Worm (Caenorhabditis elegans) whole organism, L3 larva: ENCODE measurements around the gene C28H8.8.

Experiments used
- ZK546.5 ChIP-seq: sonication (generic microtip); optimal IDR thresholded peaks from 2 replicates; lab custom pipeline; 2017; ENCODE audit warnings: missing biosample characterization, missing genetic modification characterization
- aly-2 ChIP-seq: fragments of 150-350 bp; optimal IDR thresholded peaks from 2 replicates; lab custom pipeline; 2014; ENCODE audit warnings: missing biosample characterization, missing genetic modification characterization
- ceh-82 ChIP-seq: fragments of 150-350 bp; optimal IDR thresholded peaks from 2 replicates; lab custom pipeline; 2014; ENCODE audit warnings: missing biosample characterization, missing genetic modification characterization
- elt-1 ChIP-seq: fragments of 150-350 bp; optimal IDR thresholded peaks from 2 replicates; lab custom pipeline; 2014; ENCODE audit warnings: missing biosample characterization, missing genetic modification characterization
- jun-1 ChIP-seq: fragments of 150-350 bp; optimal IDR thresholded peaks from 2 replicates; lab custom pipeline; 2014; ENCODE audit warnings: missing biosample characterization, missing genetic modification reagents, missing genetic modification characterization
- nfya-1 ChIP-seq: sonication (generic microtip); optimal IDR thresholded peaks from 2 replicates; lab custom pipeline; 2017; ENCODE audit warnings: missing genetic modification characterization, mild to moderate bottlenecking, missing compliant biosample characterization, antibody characterized with exemption, moderate library complexity; ENCODE audit not compliant: insufficient read depth
- nhr-25 ChIP-seq: sonication (generic microtip); optimal IDR thresholded peaks from 2 replicates; lab custom pipeline; 2017; ENCODE audit warnings: missing biosample characterization, missing genetic modification characterization
- nhr-28 ChIP-seq: fragments of 150-350 bp; optimal IDR thresholded peaks from 2 replicates; lab custom pipeline; 2014; ENCODE audit warnings: missing biosample characterization, missing genetic modification characterization
- nhr-67 ChIP-seq: fragments of 150-350 bp; optimal IDR thresholded peaks from 2 replicates; lab custom pipeline; 2014; ENCODE audit warnings: missing biosample characterization, missing genetic modification characterization
- zag-1 ChIP-seq: fragments of 150-350 bp; optimal IDR thresholded peaks from 2 replicates; lab custom pipeline; 2014; ENCODE audit warnings: missing biosample characterization, missing genetic modification characterization

DNA sequence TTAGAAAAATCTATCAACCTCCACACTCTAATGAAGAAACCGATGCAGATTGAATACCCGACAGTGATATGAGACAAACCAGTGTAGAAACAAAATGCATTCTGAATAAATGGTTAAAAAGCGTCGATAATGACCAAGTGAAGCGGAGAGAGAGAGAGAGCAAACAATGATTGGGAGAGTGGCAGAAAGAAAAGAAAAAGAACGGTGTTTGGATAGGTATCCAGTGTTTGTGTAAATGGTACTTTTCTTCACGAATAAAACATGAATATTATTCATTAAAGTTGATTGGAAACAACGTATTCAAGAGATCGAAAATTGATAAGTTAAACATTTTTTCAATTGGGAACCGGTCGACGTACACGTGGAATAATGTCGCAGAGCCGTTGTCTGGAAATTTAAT lies 19.1 kb downstream of the C28H8.8 start, which contains the start of gene F01F1.15:
- TF ChIP-seq nhr-67 (tag; lab: Kevin White, UChicago) (no peak), jun-1 (no peak), elt-1 (tag; lab: Kevin White, UChicago) (no peak), nhr-28 (tag; lab: Kevin White, UChicago) (no peak), nfya-1 (tag; lab: Kevin White, UChicago) (no peak), zag-1 (tag; lab: Kevin White, UChicago) (no peak), aly-2 (tag; lab: Kevin White, UChicago) (no peak), ZK546.5 (tag; lab: Kevin White, UChicago) (no peak), ceh-82 (tag; lab: Kevin White, UChicago) (no peak), nhr-25 (tag; lab: Kevin White, UChicago) (no peak)
